Comparison of ENCODE assay signal across 5 fruit fly cellular contexts in genomic region chr3L:19085688-19086363, dm6.
TF ChIP-seq lines count a peak whose summit lies in the region.

No protein-coding gene starts in this region.

- no peak for TF ChIP-seq CTCF in whole organism, embryonic (GFP tag; optimal IDR thresholded peaks at IDR 0.05; lab: Kevin White, UChicago)

TF ChIP-seq in whole organism, adult, 20 proteins besides CTCF, POLR2A, EP300 and RAD21:
- TF ChIP-seq CG1620 (GFP tag; optimal IDR thresholded peaks at IDR 0.05; lab: Kevin White, UChicago) (no peak), cic (GFP tag; optimal IDR thresholded peaks at IDR 0.05; lab: Kevin White, UChicago) (peak; percentile 41)

TF ChIP-seq in whole organism, embryonic, 481 proteins besides CTCF, POLR2A, EP300 and RAD21 (continues in another document):
- no peak for TF ChIP-seq zf30C (GFP tag; optimal IDR thresholded peaks at IDR 0.05; lab: Kevin White, UChicago)
- TF ChIP-seq CG11560 (tag; IDR thresholded peaks at IDR 0.05; lab: Robert Waterston, UW) = no peak
- TF ChIP-seq h (optimal IDR thresholded peaks at IDR 0.05; lab: Kevin White, UChicago) = no peak
- TF ChIP-seq dpn (GFP tag; optimal IDR thresholded peaks at IDR 0.05; lab: Kevin White, UChicago) = no peak
- no peak for TF ChIP-seq CG15479 (GFP tag; optimal IDR thresholded peaks at IDR 0.05; lab: Kevin White, UChicago)
- no peak for TF ChIP-seq CG11247 (GFP tag; IDR thresholded peaks at IDR 0.05; lab: Robert Waterston, UW)
- no peak for TF ChIP-seq knrl (GFP tag; IDR thresholded peaks at IDR 0.05; lab: Robert Waterston, UW; ENCODE audit: partially characterized antibody)
- TF ChIP-seq fu2 (GFP tag; optimal IDR thresholded peaks at IDR 0.05; lab: Kevin White, UChicago) = no peak
- no peak for TF ChIP-seq CG14710 (tag; optimal IDR thresholded peaks at IDR 0.05; lab: Kevin White, UChicago)
- no peak for TF ChIP-seq CG17829 (tag; optimal IDR thresholded peaks at IDR 0.05; lab: Kevin White, UChicago)
- no peak for TF ChIP-seq Dip2 (GFP tag; IDR thresholded peaks at IDR 0.05; lab: Robert Waterston, UW)
- 0 out of 3 replicates have a peak, but pooled peaks have one; percentile 4 for TF ChIP-seq zfh1 (GFP tag; IDR thresholded peaks at IDR 0.05; lab: Robert Waterston, UW)
- no peak for TF ChIP-seq sob (GFP tag; IDR thresholded peaks at IDR 0.05; lab: Robert Waterston, UW)
- no peak for TF ChIP-seq CG7556 (GFP tag; optimal IDR thresholded peaks at IDR 0.05; lab: Kevin White, UChicago)
- TF ChIP-seq cas (GFP tag; IDR thresholded peaks at IDR 0.05; lab: Robert Waterston, UW) = no peak
- no peak for TF ChIP-seq fd102C (GFP tag; optimal IDR thresholded peaks at IDR 0.05; lab: Kevin White, UChicago)
- TF ChIP-seq CG12299 (tag; optimal IDR thresholded peaks at IDR 0.05; lab: Kevin White, UChicago) = no peak
- TF ChIP-seq Antp (GFP tag; optimal IDR thresholded peaks at IDR 0.05; lab: Kevin White, UChicago) = no peak
- no peak for TF ChIP-seq BtbVII (GFP tag; optimal IDR thresholded peaks at IDR 0.05; lab: Kevin White, UChicago)
- TF ChIP-seq CG1792 (GFP tag; optimal IDR thresholded peaks at IDR 0.05; lab: Kevin White, UChicago) = no peak
- TF ChIP-seq CG16815 (GFP tag; optimal IDR thresholded peaks at IDR 0.05; lab: Kevin White, UChicago) = no peak
- no peak for TF ChIP-seq jigr1 (GFP tag; IDR thresholded peaks at IDR 0.05; lab: Robert Waterston, UW)
- no peak for TF ChIP-seq Mrtf (GFP tag; IDR thresholded peaks at IDR 0.05; lab: Robert Waterston, UW)

TF ChIP-seq in whole organism, prepupa, 60 proteins besides CTCF, POLR2A, EP300 and RAD21:
- TF ChIP-seq fkh (GFP tag; optimal IDR thresholded peaks at IDR 0.05; lab: Kevin White, UChicago) = peak; percentile 65
- TF ChIP-seq CG6808 (GFP tag; optimal IDR thresholded peaks at IDR 0.05; lab: Kevin White, UChicago) = peak; percentile 52
- TF ChIP-seq Lpt (GFP tag; optimal IDR thresholded peaks at IDR 0.05; lab: Kevin White, UChicago) = no peak
- TF ChIP-seq dsx (GFP tag; optimal IDR thresholded peaks at IDR 0.05; lab: Kevin White, UChicago; ENCODE audit: poor library complexity, severe bottlenecking) = peak; percentile 68
- no peak for TF ChIP-seq CG11902 (GFP tag; optimal IDR thresholded peaks at IDR 0.05; lab: Kevin White, UChicago)
- TF ChIP-seq spab (GFP tag; optimal IDR thresholded peaks at IDR 0.05; lab: Kevin White, UChicago) = no peak
- TF ChIP-seq svp (GFP tag; lab: Kevin White, UChicago) = no peak
- TF ChIP-seq OdsH (GFP tag; optimal IDR thresholded peaks at IDR 0.05; lab: Kevin White, UChicago) = no peak
- TF ChIP-seq acj6 (GFP tag; optimal IDR thresholded peaks at IDR 0.05; lab: Kevin White, UChicago) = no peak
- 0 out of 3 replicates have a peak, but pooled peaks have one; percentile 11 for TF ChIP-seq eg (GFP tag; IDR thresholded peaks at IDR 0.05; lab: Robert Waterston, UW)
- TF ChIP-seq Gug (GFP tag; IDR thresholded peaks at IDR 0.05; lab: Robert Waterston, UW) = no peak
- no peak for TF ChIP-seq CG3919 (GFP tag; optimal IDR thresholded peaks at IDR 0.05; lab: Kevin White, UChicago)
- TF ChIP-seq CG8319 (GFP tag; optimal IDR thresholded peaks at IDR 0.05; lab: Kevin White, UChicago) = no peak
- TF ChIP-seq CG7368 (GFP tag; optimal IDR thresholded peaks at IDR 0.05; lab: Kevin White, UChicago) = no peak
- TF ChIP-seq vri (GFP tag; optimal IDR thresholded peaks at IDR 0.05; lab: Kevin White, UChicago) = no peak
- no peak for TF ChIP-seq Eip93F (GFP tag; optimal IDR thresholded peaks at IDR 0.05; lab: Kevin White, UChicago)
- no peak for TF ChIP-seq Smox (GFP tag; optimal IDR thresholded peaks at IDR 0.05; lab: Kevin White, UChicago)
- TF ChIP-seq Ets21C (GFP tag; optimal IDR thresholded peaks at IDR 0.05; lab: Kevin White, UChicago) = no peak
- no peak for TF ChIP-seq Eip75B (GFP tag; optimal IDR thresholded peaks at IDR 0.05; lab: Kevin White, UChicago)
- TF ChIP-seq fd85E (GFP tag; optimal IDR thresholded peaks at IDR 0.05; lab: Kevin White, UChicago) = no peak
- peak; percentile 25 for TF ChIP-seq CG6276 (GFP tag; optimal IDR thresholded peaks at IDR 0.05; lab: Kevin White, UChicago)
- no peak for TF ChIP-seq CG10631 (GFP tag; optimal IDR thresholded peaks at IDR 0.05; lab: Kevin White, UChicago)
- TF ChIP-seq CG8632 (GFP tag; optimal IDR thresholded peaks at IDR 0.05; lab: Kevin White, UChicago) = no peak
- no peak for TF ChIP-seq CG8119 (GFP tag; IDR thresholded peaks at IDR 0.05; lab: Robert Waterston, UW)

TF ChIP-seq in whole organism, pupa, 21 proteins besides CTCF, POLR2A, EP300 and RAD21:
- TF ChIP-seq Pif1B (GFP tag; optimal IDR thresholded peaks at IDR 0.05; lab: Kevin White, UChicago) (no peak), CG13204 (GFP tag; optimal IDR thresholded peaks at IDR 0.05; lab: Kevin White, UChicago) (peak; percentile 39), CG12605 (GFP tag; IDR thresholded peaks at IDR 0.05; lab: Robert Waterston, UW) (no peak; the same call in 1 of the 2 replicates), gl (tag; optimal IDR thresholded peaks at IDR 0.05; lab: Kevin White, UChicago) (no peak), Pif1A (GFP tag; optimal IDR thresholded peaks at IDR 0.05; lab: Kevin White, UChicago) (no peak), CG34367 (tag; optimal IDR thresholded peaks at IDR 0.05; lab: Kevin White, UChicago) (no peak), fd96Ca (GFP tag; IDR thresholded peaks at IDR 0.05; lab: Robert Waterston, UW) (0 out of 3 replicates have a peak, but pooled peaks have one; percentile 16), Ets98B (GFP tag; IDR thresholded peaks at IDR 0.05; lab: Robert Waterston, UW) (no peak), CG17806 (tag; optimal IDR thresholded peaks at IDR 0.05; lab: Kevin White, UChicago) (no peak), D1 (tag; optimal IDR thresholded peaks at IDR 0.05; lab: Kevin White, UChicago) (peak; percentile 36), Snoo (tag; optimal IDR thresholded peaks at IDR 0.05; lab: Kevin White, UChicago) (no peak), CG8301 (tag; optimal IDR thresholded peaks at IDR 0.05; lab: Kevin White, UChicago) (no peak), rn (GFP tag; IDR thresholded peaks at IDR 0.05; lab: Robert Waterston, UW) (no peak), CG32121 (GFP tag; IDR thresholded peaks at IDR 0.05; lab: Robert Waterston, UW) (peak; percentile 42), CG4496 (GFP tag; IDR thresholded peaks at IDR 0.05; lab: Robert Waterston, UW) (peak; percentile 6; the same call in 1 of the 3 replicates), CG8159 (tag; optimal IDR thresholded peaks at IDR 0.05; lab: Kevin White, UChicago) (no peak), CG10348 (GFP tag; IDR thresholded peaks at IDR 0.05; lab: Robert Waterston, UW) (no peak), CG14655 (GFP tag; optimal IDR thresholded peaks at IDR 0.05; lab: Kevin White, UChicago) (no peak), CG15710 (tag; optimal IDR thresholded peaks at IDR 0.05; lab: Kevin White, UChicago) (no peak), EcR (GFP tag; optimal IDR thresholded peaks at IDR 0.05; lab: Kevin White, UChicago) (no peak), CG9948 (tag; optimal IDR thresholded peaks at IDR 0.05; lab: Kevin White, UChicago) (no peak)

TF ChIP-seq in whole organism, wandering third instar larva, 38 proteins besides CTCF, POLR2A, EP300 and RAD21:
- no peak for TF ChIP-seq Hr83 (GFP tag; optimal IDR thresholded peaks at IDR 0.05; lab: Kevin White, UChicago; ENCODE audit: poor library complexity, severe bottlenecking)
- no peak for TF ChIP-seq ey (GFP tag; optimal IDR thresholded peaks at IDR 0.05; lab: Kevin White, UChicago)
- TF ChIP-seq GATAd (GFP tag; optimal IDR thresholded peaks at IDR 0.05; lab: Kevin White, UChicago) = no peak
- peak; percentile 67 for TF ChIP-seq psq (GFP tag; optimal IDR thresholded peaks at IDR 0.05; lab: Kevin White, UChicago)
- peak; percentile 13 for TF ChIP-seq br (GFP tag; optimal IDR thresholded peaks at IDR 0.05; lab: Kevin White, UChicago)
- peak; percentile 4 for TF ChIP-seq OdsH (GFP tag; optimal IDR thresholded peaks at IDR 0.05; lab: Kevin White, UChicago)
- TF ChIP-seq sv (GFP tag; optimal IDR thresholded peaks at IDR 0.05; lab: Kevin White, UChicago) = no peak
- no peak for TF ChIP-seq Abd-B (GFP tag; optimal IDR thresholded peaks at IDR 0.05; lab: Kevin White, UChicago)
- TF ChIP-seq CG32264 (GFP tag; optimal IDR thresholded peaks at IDR 0.05; lab: Kevin White, UChicago) = no peak
- peak; percentile 26 for TF ChIP-seq h (GFP tag; optimal IDR thresholded peaks at IDR 0.05; lab: Kevin White, UChicago)
- peak; percentile 53 for TF ChIP-seq tai (GFP tag; optimal IDR thresholded peaks at IDR 0.05; lab: Kevin White, UChicago)
